Worm (Caenorhabditis elegans): Measurements from ENCODE around the gene F41B4.1.

F41B4.1 gene

ce11 chrX:6863032-6863431 lies 37.4 kb upstream of the F41B4.1 start, which contains the start of gene nep-4:
nep-4 (minus strand) TSS chrX:6863424.
- TF ChIP-seq tbx-37 (GFP tag; conservative IDR thresholded peaks at IDR 0.05) (no peak), scrt-1 (GFP tag; IDR thresholded peaks at IDR 0.05) (no peak), pes-1 (GFP tag; IDR thresholded peaks at IDR 0.05) (no peak)

- no peak for TF ChIP-seq B0310.2 (tag; optimal IDR thresholded peaks at IDR 0.05)
- TF ChIP-seq tbx-11 (GFP tag; IDR thresholded peaks at IDR 0.05), result no peak
- TF ChIP-seq ceh-36 (tag; optimal IDR thresholded peaks at IDR 0.05), result no peak
- TF ChIP-seq hmg-4 (GFP tag; optimal IDR thresholded peaks at IDR 0.05), result no peak
- no peak for TF ChIP-seq F13C5.2 (tag; optimal IDR thresholded peaks at IDR 0.05)
- TF ChIP-seq flt-1 (GFP tag; IDR thresholded peaks at IDR 0.05), result no peak
- no peak for TF ChIP-seq tbx-37 (GFP tag; conservative IDR thresholded peaks at IDR 0.05)
- no peak for TF ChIP-seq sea-1 (GFP tag; conservative IDR thresholded peaks at IDR 0.05)
- TF ChIP-seq pes-1 (GFP tag; IDR thresholded peaks at IDR 0.05), result no peak
- TF ChIP-seq tra-4 (tag; optimal IDR thresholded peaks at IDR 0.05), result no peak
- no peak for TF ChIP-seq aly-1 (tag; optimal IDR thresholded peaks at IDR 0.05)
- TF ChIP-seq ets-7 (tag; optimal IDR thresholded peaks at IDR 0.05), result no peak
- no peak for TF ChIP-seq ama-1 (optimal IDR thresholded peaks at IDR 0.05)
Observed at ce11 chrX:6861564-6861963, 35.9 kb upstream of the F41B4.1 start.

ce11 chrX:6856793-6857192 lies 31.1 kb upstream of the F41B4.1 start:
- no peak for TF ChIP-seq ama-1 (optimal IDR thresholded peaks at IDR 0.05)
- TF ChIP-seq hmbx-1 (tag; optimal IDR thresholded peaks at IDR 0.05), result no peak

ce11 chrX:6853318-6853717 lies 27.7 kb upstream of the F41B4.1 start, which contains the start of gene rig-3:
rig-3 (plus strand) TSS chrX:6853618.
- TF ChIP-seq hmbx-1 (tag; optimal IDR thresholded peaks at IDR 0.05) (no peak), hnd-1 (tag; optimal IDR thresholded peaks at IDR 0.05) (no peak), aly-1 (tag; optimal IDR thresholded peaks at IDR 0.05) (no peak), ets-7 (tag; optimal IDR thresholded peaks at IDR 0.05) (no peak), ceh-13 (GFP tag; optimal IDR thresholded peaks at IDR 0.05) (no peak), hmg-4 (GFP tag; optimal IDR thresholded peaks at IDR 0.05) (no peak), tbx-11 (GFP tag; IDR thresholded peaks at IDR 0.05) (no peak), tbx-37 (GFP tag; conservative IDR thresholded peaks at IDR 0.05) (no peak), ama-1 (optimal IDR thresholded peaks at IDR 0.05) (no peak), F13C5.2 (tag; optimal IDR thresholded peaks at IDR 0.05) (no peak), sea-1 (GFP tag; conservative IDR thresholded peaks at IDR 0.05) (no peak), ceh-36 (tag; optimal IDR thresholded peaks at IDR 0.05) (no peak), B0310.2 (tag; optimal IDR thresholded peaks at IDR 0.05) (no peak), pes-1 (GFP tag; IDR thresholded peaks at IDR 0.05) (no peak), flt-1 (GFP tag; IDR thresholded peaks at IDR 0.05) (no peak)

- TF ChIP-seq tbx-37 (GFP tag; conservative IDR thresholded peaks at IDR 0.05) (no peak), ets-7 (tag; optimal IDR thresholded peaks at IDR 0.05) (no peak), pes-1 (GFP tag; IDR thresholded peaks at IDR 0.05) (no peak), scrt-1 (GFP tag; IDR thresholded peaks at IDR 0.05) (no peak), tra-4 (tag; optimal IDR thresholded peaks at IDR 0.05) (no peak), tbx-11 (GFP tag; IDR thresholded peaks at IDR 0.05) (no peak), hnd-1 (tag; optimal IDR thresholded peaks at IDR 0.05) (no peak), hmg-4 (GFP tag; optimal IDR thresholded peaks at IDR 0.05) (no peak)
Observed at ce11 chrX:6850412-6850811, 24.8 kb upstream of the F41B4.1 start.

ce11 chrX:6848596-6848995 lies 22.9 kb upstream of the F41B4.1 start:
- TF ChIP-seq hmbx-1 (tag; optimal IDR thresholded peaks at IDR 0.05) (no peak), tra-4 (tag; optimal IDR thresholded peaks at IDR 0.05) (no peak), tbx-37 (GFP tag; conservative IDR thresholded peaks at IDR 0.05) (no peak), pes-1 (GFP tag; IDR thresholded peaks at IDR 0.05) (no peak), ama-1 (optimal IDR thresholded peaks at IDR 0.05) (no peak), B0310.2 (tag; optimal IDR thresholded peaks at IDR 0.05) (no peak), scrt-1 (GFP tag; IDR thresholded peaks at IDR 0.05) (no peak), ceh-13 (GFP tag; optimal IDR thresholded peaks at IDR 0.05) (no peak), hmg-4 (GFP tag; optimal IDR thresholded peaks at IDR 0.05) (no peak), tbx-11 (GFP tag; IDR thresholded peaks at IDR 0.05) (no peak), F13C5.2 (tag; optimal IDR thresholded peaks at IDR 0.05) (no peak), ceh-36 (tag; optimal IDR thresholded peaks at IDR 0.05) (no peak), sea-1 (GFP tag; conservative IDR thresholded peaks at IDR 0.05) (no peak), flt-1 (GFP tag; IDR thresholded peaks at IDR 0.05) (no peak), ets-7 (tag; optimal IDR thresholded peaks at IDR 0.05) (no peak), aly-1 (tag; optimal IDR thresholded peaks at IDR 0.05) (no peak), hnd-1 (tag; optimal IDR thresholded peaks at IDR 0.05) (no peak)

- TF ChIP-seq F13C5.2 (tag; optimal IDR thresholded peaks at IDR 0.05), result no peak
- no peak for TF ChIP-seq hmbx-1 (tag; optimal IDR thresholded peaks at IDR 0.05)
- no peak for TF ChIP-seq tbx-11 (GFP tag; IDR thresholded peaks at IDR 0.05)
- TF ChIP-seq sea-1 (GFP tag; conservative IDR thresholded peaks at IDR 0.05), result no peak
- no peak for TF ChIP-seq pes-1 (GFP tag; IDR thresholded peaks at IDR 0.05)
- TF ChIP-seq flt-1 (GFP tag; IDR thresholded peaks at IDR 0.05), result no peak
- TF ChIP-seq ama-1 (optimal IDR thresholded peaks at IDR 0.05), result no peak
Observed at ce11 chrX:6845934-6846333, 20.3 kb upstream of the F41B4.1 start, which contains the start of gene C53B7.2. C53B7.2 (plus strand) TSS chrX:6846234.

- no peak for TF ChIP-seq F13C5.2 (tag; optimal IDR thresholded peaks at IDR 0.05)
Observed at ce11 chrX:6844394-6845072, 18.9 kb upstream of the F41B4.1 start, which contains the start of gene C53B7.3. C53B7.3 (plus strand) TSS chrX:6844755.
